Fruit fly (Drosophila melanogaster) whole organism, embryonic: Measurements from ENCODE around the gene CG5043.

ENCODE experiments used
- Atf3 ChIP-seq: fragments of 200-800 bp; sonication (Bioruptor generic); optimal IDR thresholded peaks from 3 replicates; lab custom pipeline; 2016; ENCODE audit warnings: missing biosample characterization, missing genetic modification characterization
- B-H2 ChIP-seq: fragments of 200-800 bp; sonication (Bioruptor generic); optimal IDR thresholded peaks from 2 replicates; lab custom pipeline; 2018; ENCODE audit warnings: missing biosample characterization, mild to moderate bottlenecking, missing genetic modification characterization
- CG10543 ChIP-seq: fragments of 200-800 bp; sonication (Bioruptor generic); optimal IDR thresholded peaks from 3 replicates; lab custom pipeline; 2017; ENCODE audit warnings: missing biosample characterization, mild to moderate bottlenecking, missing genetic modification characterization, moderate library complexity
- CG12104 ChIP-seq: fragments of 200-800 bp; sonication (Bioruptor generic); optimal IDR thresholded peaks from 3 replicates; lab custom pipeline; 2016; ENCODE audit warnings: missing biosample characterization, missing genetic modification characterization
- CG12391 ChIP-seq: fragments of 200-800 bp; sonication (Bioruptor generic); optimal IDR thresholded peaks from 3 replicates; lab custom pipeline; 2018; ENCODE audit warnings: missing biosample characterization, mild to moderate bottlenecking, missing genetic modification characterization, moderate library complexity
- CG13775 ChIP-seq: fragments of 200-800 bp; sonication (Bioruptor generic); optimal IDR thresholded peaks from 3 replicates; lab custom pipeline; 2017; ENCODE audit warnings: missing biosample characterization, mild to moderate bottlenecking, missing genetic modification characterization
- CG13894 ChIP-seq: fragments of 200-800 bp; sonication (Bioruptor generic); optimal IDR thresholded peaks from 3 replicates; lab custom pipeline; 2018; ENCODE audit warnings: missing biosample characterization, mild to moderate bottlenecking, missing genetic modification characterization, moderate library complexity
- CG15011 ChIP-seq: fragments of 200-800 bp; sonication (Bioruptor generic); optimal IDR thresholded peaks from 3 replicates; lab custom pipeline; 2018; ENCODE audit warnings: missing biosample characterization, mild to moderate bottlenecking, missing genetic modification characterization
- CG17328 ChIP-seq: fragments of 200-800 bp; sonication (Bioruptor generic); IDR thresholded peaks from 2 replicates; pipeline ENCODE4 v1.3.6; 2022; ENCODE audit warnings: missing biosample characterization, missing genetic modification characterization
- CG17359 ChIP-seq: fragments of 200-800 bp; sonication (Bioruptor generic); optimal IDR thresholded peaks from 3 replicates; lab custom pipeline; 2018; ENCODE audit warnings: missing biosample characterization, mild to moderate bottlenecking, missing genetic modification characterization, moderate library complexity
- CG18476 ChIP-seq: fragments of 200-800 bp; sonication (Bioruptor generic); optimal IDR thresholded peaks from 2 replicates; lab custom pipeline; 2016; ENCODE audit warnings: missing biosample characterization, mild to moderate bottlenecking, missing genetic modification characterization
- CG2199 ChIP-seq: fragments of 200-800 bp; sonication (Bioruptor generic); IDR thresholded peaks from 3 replicates; pipeline ENCODE4 v1.3.6; 2022; ENCODE audit warnings: missing biosample characterization, missing genetic modification characterization
- CG30020 ChIP-seq: fragments of 200-800 bp; optimal IDR thresholded peaks from 2 replicates; lab custom pipeline; 2019; ENCODE audit warnings: missing biosample characterization, mild to moderate bottlenecking, missing genetic modification characterization, moderate library complexity
- CG3407 ChIP-seq: fragments of 200-800 bp; sonication (Bioruptor generic); optimal IDR thresholded peaks from 2 replicates; lab custom pipeline; 2018; ENCODE audit warnings: missing biosample characterization, mild to moderate bottlenecking, missing genetic modification characterization
- CG4424 ChIP-seq: fragments of 200-800 bp; sonication (Bioruptor generic); optimal IDR thresholded peaks from 3 replicates; lab custom pipeline; 2016; ENCODE audit warnings: missing biosample characterization, missing genetic modification characterization
- CG6791 ChIP-seq: fragments of 200-800 bp; sonication (Bioruptor generic); IDR thresholded peaks from 3 replicates; pipeline ENCODE4 v1.3.6; 2022; ENCODE audit warnings: missing biosample characterization, missing genetic modification characterization; ENCODE audit not compliant: partially characterized antibody
- CG7786 ChIP-seq: fragments of 200-800 bp; sonication (Bioruptor generic); optimal IDR thresholded peaks from 2 replicates; lab custom pipeline; 2016; ENCODE audit warnings: missing biosample characterization, missing genetic modification characterization
- CG7839 ChIP-seq: fragments of 200-800 bp; sonication (Bioruptor generic); optimal IDR thresholded peaks from 3 replicates; lab custom pipeline; 2018; ENCODE audit warnings: missing biosample characterization, mild to moderate bottlenecking, missing genetic modification characterization, moderate library complexity
- CG8765 ChIP-seq: fragments of 200-800 bp; sonication (Bioruptor generic); IDR thresholded peaks from 2 replicates; pipeline ENCODE4 v1.3.6; 2022; ENCODE audit warnings: missing biosample characterization, missing genetic modification characterization
- CG8924 ChIP-seq: fragments of 200-800 bp; optimal IDR thresholded peaks from 3 replicates; lab custom pipeline; 2019; ENCODE audit warnings: missing biosample characterization, mild to moderate bottlenecking, missing genetic modification characterization, moderate library complexity
- Dbx ChIP-seq: fragments of 200-800 bp; sonication (Bioruptor generic); IDR thresholded peaks from 3 replicates; pipeline ENCODE4 v1.3.6; 2022; ENCODE audit warnings: missing biosample characterization, missing genetic modification characterization
- Deaf1 ChIP-seq: fragments of 200-800 bp; optimal IDR thresholded peaks from 3 replicates; lab custom pipeline; 2019; ENCODE audit warnings: missing biosample characterization, mild to moderate bottlenecking, missing genetic modification characterization, moderate library complexity
- Dll ChIP-seq: fragments of 200-800 bp; sonication (Bioruptor generic); IDR thresholded peaks from 4 replicates; pipeline ENCODE4 v1.3.6; 2022; ENCODE audit warnings: missing biosample characterization, missing genetic modification characterization; ENCODE audit not compliant: partially characterized antibody
- Dp ChIP-seq: fragments of 200-800 bp; sonication (Bioruptor generic); optimal IDR thresholded peaks from 2 replicates; lab custom pipeline; 2018; ENCODE audit warnings: missing biosample characterization, mild to moderate bottlenecking, missing genetic modification characterization, moderate library complexity
- Drgx ChIP-seq: fragments of 200-800 bp; sonication (Bioruptor generic); IDR thresholded peaks from 2 replicates; pipeline ENCODE4 v1.3.6; 2022; ENCODE audit warnings: missing biosample characterization, missing genetic modification characterization
- HHEX ChIP-seq: fragments of 200-800 bp; sonication (Bioruptor generic); optimal IDR thresholded peaks from 3 replicates; lab custom pipeline; 2017; ENCODE audit warnings: missing biosample characterization, mild to moderate bottlenecking, missing genetic modification characterization, missing genetic modification reagents
- Hr51 ChIP-seq, 2 experiments: fragments of 200-800 bp; sonication (Bioruptor generic); optimal IDR thresholded peaks; 2 replicates in 1 of 2; 3 replicates in 1 of 2; lab custom pipeline; 2016 to 2018; ENCODE audit warnings: missing biosample characterization in 2 of 2, missing genetic modification characterization in 2 of 2, mild to moderate bottlenecking in 1 of 2, moderate library complexity in 1 of 2
- MESR4 ChIP-seq: fragments of 200-800 bp; sonication (Bioruptor generic); optimal IDR thresholded peaks from 2 replicates; lab custom pipeline; 2018; ENCODE audit warnings: missing biosample characterization, mild to moderate bottlenecking, missing genetic modification characterization, moderate library complexity
- Mes4 ChIP-seq: fragments of 200-800 bp; sonication (Bioruptor generic); optimal IDR thresholded peaks from 2 replicates; lab custom pipeline; 2016; ENCODE audit warnings: missing biosample characterization, missing genetic modification characterization
- Spps ChIP-seq: fragments of 200-800 bp; sonication (Bioruptor generic); optimal IDR thresholded peaks from 2 replicates; lab custom pipeline; 2018; ENCODE audit warnings: missing biosample characterization, mild to moderate bottlenecking, missing genetic modification characterization
- Stat92E ChIP-seq, 3 experiments: fragments of >200 bp in 2 of 3; fragments of 200-800 bp in 1 of 3; sonication (Bioruptor generic) in 1 of 3; optimal IDR thresholded peaks; 2 replicates each; lab custom pipeline; 2017 to 2019; ENCODE audit warnings: missing biosample characterization in 3 of 3, missing genetic modification characterization in 3 of 3, mild to moderate bottlenecking in 1 of 3, moderate library complexity in 1 of 3
- Xbp1 ChIP-seq: fragments of 200-800 bp; sonication (Bioruptor generic); optimal IDR thresholded peaks from 3 replicates; lab custom pipeline; 2016; ENCODE audit warnings: missing biosample characterization, mild to moderate bottlenecking, missing genetic modification characterization
- bcd ChIP-seq: fragments of 200-800 bp; sonication (Bioruptor generic); optimal IDR thresholded peaks from 2 replicates; lab custom pipeline; 2017; ENCODE audit warnings: missing biosample characterization, mild to moderate bottlenecking, missing genetic modification characterization
- br ChIP-seq: fragments of >200 bp; optimal IDR thresholded peaks from 2 replicates; lab custom pipeline; 2017
- crc ChIP-seq: fragments of 200-800 bp; sonication (Bioruptor generic); optimal IDR thresholded peaks from 2 replicates; lab custom pipeline; 2016; ENCODE audit warnings: missing biosample characterization, missing genetic modification characterization
- da ChIP-seq: fragments of 200-800 bp; sonication (Bioruptor generic); optimal IDR thresholded peaks from 2 replicates; lab custom pipeline; 2016; ENCODE audit warnings: missing biosample characterization, missing genetic modification characterization
- en ChIP-seq: fragments of 200-800 bp; sonication (Bioruptor generic); optimal IDR thresholded peaks from 2 replicates; lab custom pipeline; 2016; ENCODE audit warnings: missing biosample characterization, missing genetic modification characterization
- fd96Cb ChIP-seq: fragments of 200-800 bp; sonication (Bioruptor generic); optimal IDR thresholded peaks from 2 replicates; lab custom pipeline; 2018; ENCODE audit warnings: missing biosample characterization, mild to moderate bottlenecking, missing genetic modification characterization, moderate library complexity
- gt ChIP-seq: fragments of 200-800 bp; sonication (Bioruptor generic); IDR thresholded peaks from 2 replicates; pipeline ENCODE4 v1.3.6; 2022; ENCODE audit warnings: missing biosample characterization, missing genetic modification characterization
- hbn ChIP-seq: fragments of 200-800 bp; sonication (Bioruptor generic); IDR thresholded peaks from 2 replicates; pipeline ENCODE4 v1.3.6; 2022; ENCODE audit warnings: missing biosample characterization, missing genetic modification characterization; ENCODE audit not compliant: partially characterized antibody
- inv ChIP-seq: fragments of 200-800 bp; sonication (Bioruptor generic); IDR thresholded peaks from 2 replicates; pipeline ENCODE4 v1.3.6; 2022; ENCODE audit warnings: missing biosample characterization, missing genetic modification characterization; ENCODE audit not compliant: partially characterized antibody
- ken ChIP-seq: fragments of 200-800 bp; sonication (Bioruptor generic); IDR thresholded peaks from 3 replicates; pipeline ENCODE4 v1.3.6; 2022; ENCODE audit warnings: missing biosample characterization, missing genetic modification characterization
- lov ChIP-seq, 2 experiments: fragments of 200-800 bp in 1 of 2; fragments of >200 bp in 1 of 2; sonication (Bioruptor generic) in 1 of 2; IDR thresholded peaks in 1 of 2; optimal IDR thresholded peaks in 1 of 2; 2 replicates in 1 of 2; 3 replicates in 1 of 2; pipeline versions ENCODE4 v1.3.6 to Lab custom; 2017 to 2022; ENCODE audit warnings: missing biosample characterization in 1 of 2, missing genetic modification characterization in 1 of 2
- nerfin-1 ChIP-seq: fragments of 200-800 bp; sonication (Bioruptor generic); optimal IDR thresholded peaks from 3 replicates; lab custom pipeline; 2019; ENCODE audit warnings: missing biosample characterization, mild to moderate bottlenecking, missing genetic modification characterization, moderate library complexity
- nmo ChIP-seq: fragments of 200-800 bp; sonication (Bioruptor generic); optimal IDR thresholded peaks from 2 replicates; lab custom pipeline; 2018; ENCODE audit warnings: missing biosample characterization, mild to moderate bottlenecking, missing genetic modification characterization, moderate library complexity
- prd ChIP-seq, 3 experiments: fragments of >200 bp in 2 of 3; fragments of 200-800 bp in 1 of 3; sonication (Bioruptor generic) in 1 of 3; optimal IDR thresholded peaks in 2 of 3; IDR thresholded peaks in 1 of 3; 2 replicates in 2 of 3; 3 replicates in 1 of 3; pipeline versions ENCODE4 v1.3.6 to Lab custom; 2017 to 2022; ENCODE audit warnings: missing biosample characterization in 1 of 3, missing genetic modification characterization in 1 of 3
- seq ChIP-seq: fragments of 200-800 bp; sonication (Bioruptor generic); IDR thresholded peaks from 2 replicates; pipeline ENCODE4 v1.3.6; 2022; ENCODE audit warnings: missing biosample characterization, missing genetic modification characterization
- sima ChIP-seq: fragments of 200-800 bp; sonication (Bioruptor generic); optimal IDR thresholded peaks from 2 replicates; lab custom pipeline; 2016; ENCODE audit warnings: missing biosample characterization, missing genetic modification characterization
- so ChIP-seq: fragments of 200-800 bp; sonication (Bioruptor generic); IDR thresholded peaks from 3 replicates; pipeline ENCODE4 v1.3.6; 2022; ENCODE audit warnings: missing biosample characterization, missing genetic modification characterization
- zfh1 ChIP-seq: fragments of 200-800 bp; sonication (Bioruptor generic); IDR thresholded peaks from 3 replicates; pipeline ENCODE4 v1.3.6; 2022; ENCODE audit warnings: missing biosample characterization, missing genetic modification characterization

CG5043 gene

dm6 chr2L:17431359-17431675 is 2.3 kb upstream of the CG5043 start (continued):
- TF ChIP-seq Deaf1 = no peak
- TF ChIP-seq fd96Cb = peak; percentile 1
- TF ChIP-seq Dp (GFP tag; lab: Kevin White, UChicago) = no peak
- TF ChIP-seq seq = no peak
- no peak for TF ChIP-seq CG30020 (tag; lab: Kevin White, UChicago)
- TF ChIP-seq B-H2 (GFP tag; lab: Kevin White, UChicago) = no peak
- no peak for TF ChIP-seq lov (optimal IDR thresholded peaks at IDR 0.05; lab: Kevin White, UChicago)
- TF ChIP-seq lov (GFP tag; IDR thresholded peaks at IDR 0.05; lab: Robert Waterston, UW) = no peak
- no peak for TF ChIP-seq bcd (GFP tag; lab: Kevin White, UChicago)
- no peak for TF ChIP-seq inv (GFP tag; lab: Robert Waterston, UW)
- no peak for TF ChIP-seq gt (GFP tag; lab: Robert Waterston, UW)
- TF ChIP-seq CG18476 = no peak
- TF ChIP-seq CG17328 (GFP tag; lab: Robert Waterston, UW) = no peak
- no peak for TF ChIP-seq crc (GFP tag; lab: Kevin White, UChicago)
- no peak for TF ChIP-seq Xbp1 (GFP tag; lab: Kevin White, UChicago)
- TF ChIP-seq zfh1 (GFP tag; lab: Robert Waterston, UW) = no peak
- TF ChIP-seq CG12391 (tag; lab: Kevin White, UChicago) = no peak
- no peak for TF ChIP-seq prd (optimal IDR thresholded peaks at IDR 0.05; lab: Kevin White, UChicago)
- no peak for TF ChIP-seq prd (GFP tag; IDR thresholded peaks at IDR 0.05; lab: Robert Waterston, UW)
- no peak for TF ChIP-seq hbn (GFP tag; lab: Robert Waterston, UW)
- TF ChIP-seq CG7786 (GFP tag; lab: Kevin White, UChicago) = no peak
- peak; percentile 46 for TF ChIP-seq CG17359
- TF ChIP-seq CG3407 (GFP tag; lab: Kevin White, UChicago) = no peak
- TF ChIP-seq CG8765 (GFP tag; lab: Robert Waterston, UW) = no peak
- TF ChIP-seq Spps (tag; lab: Kevin White, UChicago) = no peak
- TF ChIP-seq nerfin-1 = no peak
- TF ChIP-seq CG8924 (tag; lab: Kevin White, UChicago) = no peak
- TF ChIP-seq Hr51 (GFP tag; optimal IDR thresholded peaks at IDR 0.05; lab: Kevin White, UChicago) = peak in 1 of 2 experiments; percentile 68
- TF ChIP-seq ken (GFP tag; lab: Robert Waterston, UW) = no peak
- TF ChIP-seq CG4424 (GFP tag; lab: Kevin White, UChicago) = no peak
- TF ChIP-seq Dbx = no peak
- no peak for TF ChIP-seq Atf3 (GFP tag; lab: Kevin White, UChicago)
- no peak for TF ChIP-seq Dll (GFP tag; lab: Robert Waterston, UW)
- TF ChIP-seq CG13775 = no peak
- no peak for TF ChIP-seq CG10543 (GFP tag; lab: Kevin White, UChicago)
- TF ChIP-seq Mes4 (GFP tag; lab: Kevin White, UChicago) = no peak
- no peak for TF ChIP-seq da (GFP tag; lab: Kevin White, UChicago)
- no peak for TF ChIP-seq br (lab: Kevin White, UChicago)
- no peak for TF ChIP-seq sima
- TF ChIP-seq Stat92E (GFP tag; optimal IDR thresholded peaks at IDR 0.05; lab: Kevin White, UChicago) = no peak
- no peak for TF ChIP-seq nmo (GFP tag; lab: Kevin White, UChicago)
- no peak for TF ChIP-seq MESR4 (GFP tag; lab: Kevin White, UChicago)
- TF ChIP-seq Drgx (GFP tag; lab: Robert Waterston, UW) = peak; percentile 69; the same call in 1 of the 2 replicates
- no peak for TF ChIP-seq CG15011 (GFP tag; lab: Kevin White, UChicago)
- no peak for TF ChIP-seq CG12104 (GFP tag; lab: Kevin White, UChicago)
- TF ChIP-seq CG6791 (GFP tag; lab: Robert Waterston, UW) = no peak
- no peak for TF ChIP-seq HHEX
- no peak for TF ChIP-seq CG7839 (tag; lab: Kevin White, UChicago)
- TF ChIP-seq so (GFP tag; lab: Robert Waterston, UW) = no peak
- no peak for TF ChIP-seq CG13894 (tag; lab: Kevin White, UChicago)
- TF ChIP-seq en (GFP tag; lab: Kevin White, UChicago) = no peak
- no peak for TF ChIP-seq CG2199
